Fruit fly (Drosophila melanogaster): ENCODE data around the gene Shaw.

The Shaw gene

dm6 chr2L:3765194-3765593 lies 47.2 kb downstream of the Shaw start, which contains the start of gene CG43703:
Gene CG43703 (plus strand): TSS chr2L:3765494.
- TF ChIP-seq CG14655 (GFP tag; optimal IDR thresholded peaks at IDR 0.05): no peak
- TF ChIP-seq CG34367 (tag; optimal IDR thresholded peaks at IDR 0.05): no peak
- TF ChIP-seq Ets98B (GFP tag; IDR thresholded peaks at IDR 0.05): no peak
- TF ChIP-seq Snoo (tag; optimal IDR thresholded peaks at IDR 0.05): no peak

DNA sequence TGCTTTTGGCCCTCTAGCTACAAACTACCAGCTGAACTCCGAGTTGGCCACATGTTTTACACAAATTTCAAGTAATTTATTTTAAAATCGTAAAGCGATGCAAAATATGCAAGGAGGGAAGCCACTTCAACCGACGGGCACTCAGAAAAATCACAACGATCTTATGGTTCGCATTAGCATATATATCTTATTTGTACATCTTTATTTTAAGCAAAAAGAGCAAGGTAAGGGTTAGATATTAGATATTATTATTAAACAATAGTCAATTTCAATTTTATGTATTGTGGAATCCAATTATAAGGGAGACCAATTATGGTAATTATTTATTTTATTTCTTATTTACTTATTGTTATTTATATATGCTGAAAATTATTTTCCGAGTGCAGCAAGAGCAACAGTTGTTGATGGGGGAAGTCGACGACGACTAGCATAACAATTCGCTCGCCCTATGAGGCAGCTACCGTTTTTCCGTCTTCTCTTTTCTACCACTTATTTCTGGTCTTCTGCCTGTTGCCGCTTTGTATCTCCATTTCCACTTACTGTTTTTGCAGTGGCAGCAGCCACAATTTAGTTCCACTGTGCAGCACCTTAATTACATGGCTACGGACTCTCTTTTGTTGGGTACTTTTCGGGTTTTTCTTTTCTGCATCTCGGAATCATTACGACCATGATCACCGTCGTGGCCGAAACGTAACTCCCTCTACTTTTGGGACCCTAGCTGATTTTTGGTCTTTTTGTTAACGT lies 51.9 kb downstream of the Shaw start:
- TF ChIP-seq CG15710 (tag; optimal IDR thresholded peaks at IDR 0.05): peak; percentile 80
- TF ChIP-seq CG34367 (tag; optimal IDR thresholded peaks at IDR 0.05): peak; percentile 56
- peak; percentile 57 for TF ChIP-seq Pif1B (GFP tag; optimal IDR thresholded peaks at IDR 0.05)
- TF ChIP-seq CG4496 (GFP tag; IDR thresholded peaks at IDR 0.05): no peak; the same call in 2 of the 3 replicates
- TF ChIP-seq gl (tag; optimal IDR thresholded peaks at IDR 0.05): peak; percentile 54
- peak; percentile 80 for TF ChIP-seq CG9948 (tag; optimal IDR thresholded peaks at IDR 0.05)
- peak; percentile 31; the same call in 1 of the 2 replicates for TF ChIP-seq rn (GFP tag; IDR thresholded peaks at IDR 0.05)
- TF ChIP-seq CG12605 (GFP tag; IDR thresholded peaks at IDR 0.05): peak; percentile 14; the same call in 1 of the 2 replicates
- TF ChIP-seq Ets98B (GFP tag; IDR thresholded peaks at IDR 0.05): no peak
- no peak for TF ChIP-seq CG13204 (GFP tag; optimal IDR thresholded peaks at IDR 0.05)
- peak; percentile 81 for TF ChIP-seq CG8159 (tag; optimal IDR thresholded peaks at IDR 0.05)
- TF ChIP-seq D1 (tag; optimal IDR thresholded peaks at IDR 0.05): peak; percentile 72
- TF ChIP-seq Snoo (tag; optimal IDR thresholded peaks at IDR 0.05): peak; percentile 42
- peak; percentile 70 for TF ChIP-seq CG8301 (tag; optimal IDR thresholded peaks at IDR 0.05)
- TF ChIP-seq EcR (GFP tag; optimal IDR thresholded peaks at IDR 0.05): peak; percentile 73
- no peak for TF ChIP-seq fd96Ca (GFP tag; IDR thresholded peaks at IDR 0.05)
- TF ChIP-seq Pif1A (GFP tag; optimal IDR thresholded peaks at IDR 0.05): peak; percentile 39
- no peak for TF ChIP-seq CG10348 (GFP tag; IDR thresholded peaks at IDR 0.05)
- TF ChIP-seq CG32121 (GFP tag; IDR thresholded peaks at IDR 0.05): peak; percentile 58
- peak; percentile 80 for TF ChIP-seq CG14655 (GFP tag; optimal IDR thresholded peaks at IDR 0.05)
- peak; percentile 77 for TF ChIP-seq CG17806 (tag; optimal IDR thresholded peaks at IDR 0.05)

dm6 chr2L:3771109-3772067 lies 53.4 kb downstream of the Shaw start, which contains the start of gene bowl:
Gene bowl (plus strand): TSS chr2L:3771700.
- TF ChIP-seq CG8159 (tag; optimal IDR thresholded peaks at IDR 0.05) (peak; percentile 96), CG34367 (tag; optimal IDR thresholded peaks at IDR 0.05) (peak; percentile 92), CG8301 (tag; optimal IDR thresholded peaks at IDR 0.05) (peak; percentile 95), CG9948 (tag; optimal IDR thresholded peaks at IDR 0.05) (peak; percentile 97), Ets98B (GFP tag; IDR thresholded peaks at IDR 0.05) (peak; percentile 98), fd96Ca (GFP tag; IDR thresholded peaks at IDR 0.05) (peak; percentile 88), Pif1A (GFP tag; optimal IDR thresholded peaks at IDR 0.05) (peak; percentile 96), gl (tag; optimal IDR thresholded peaks at IDR 0.05) (peak; percentile 88), CG14655 (GFP tag; optimal IDR thresholded peaks at IDR 0.05) (peak; percentile 96), Snoo (tag; optimal IDR thresholded peaks at IDR 0.05) (peak; percentile 95), rn (GFP tag; IDR thresholded peaks at IDR 0.05) (peak; percentile 96), CG10348 (GFP tag; IDR thresholded peaks at IDR 0.05) (peak; percentile 88), CG13204 (GFP tag; optimal IDR thresholded peaks at IDR 0.05) (peak; percentile 94), CG17806 (tag; optimal IDR thresholded peaks at IDR 0.05) (peak; percentile 94), CG4496 (GFP tag; IDR thresholded peaks at IDR 0.05) (peak; percentile 98), Pif1B (GFP tag; optimal IDR thresholded peaks at IDR 0.05) (peak; percentile 94), D1 (tag; optimal IDR thresholded peaks at IDR 0.05) (peak; percentile 93), CG15710 (tag; optimal IDR thresholded peaks at IDR 0.05) (peak; percentile 99), CG32121 (GFP tag; IDR thresholded peaks at IDR 0.05) (peak; percentile 98), EcR (GFP tag; optimal IDR thresholded peaks at IDR 0.05) (peak; percentile 73), CG12605 (GFP tag; IDR thresholded peaks at IDR 0.05) (peak; percentile 98)

DNA sequence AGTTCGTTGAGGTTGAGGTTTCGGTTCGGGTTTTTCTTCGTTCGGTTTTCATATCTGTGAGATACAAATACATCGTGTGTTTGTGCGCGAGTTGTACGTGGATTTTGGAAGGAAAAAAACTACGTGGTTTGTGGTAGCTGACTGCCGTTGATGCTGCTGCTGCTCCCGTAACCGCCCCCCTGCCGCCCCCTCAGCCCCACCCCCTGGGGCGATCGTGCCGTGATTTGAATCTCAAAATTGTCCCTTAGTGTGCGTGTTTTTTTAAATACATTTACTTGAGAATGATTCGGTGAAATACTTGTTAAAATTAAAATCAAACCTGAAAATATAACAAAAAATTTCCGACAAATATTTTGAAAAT lies 54.1 kb downstream of the Shaw start:
- 0 out of 3 replicates have a peak, but pooled peaks have one; percentile 12 for TF ChIP-seq fd96Ca (GFP tag; IDR thresholded peaks at IDR 0.05)
- no peak for TF ChIP-seq CG9948 (tag; optimal IDR thresholded peaks at IDR 0.05)
- TF ChIP-seq CG4496 (GFP tag; IDR thresholded peaks at IDR 0.05): peak; percentile 21; the same call in 1 of the 3 replicates
- no peak for TF ChIP-seq D1 (tag; optimal IDR thresholded peaks at IDR 0.05)
- TF ChIP-seq gl (tag; optimal IDR thresholded peaks at IDR 0.05): no peak

DNA sequence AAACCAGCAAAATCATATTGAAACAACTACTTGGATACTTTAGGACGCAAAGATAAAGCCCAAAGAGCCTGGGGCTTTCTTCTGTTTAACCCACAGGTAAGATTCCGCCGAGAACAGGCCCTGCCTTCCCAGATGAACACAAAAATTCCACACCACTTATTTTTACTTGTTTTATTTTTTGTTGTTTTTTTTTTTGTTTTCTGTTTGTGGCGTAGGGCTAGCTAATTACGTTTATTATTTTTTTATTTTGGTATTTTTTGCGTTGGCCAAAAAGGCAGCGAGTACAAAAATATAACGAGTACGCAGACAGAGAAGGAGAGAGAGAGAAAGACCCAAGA lies 54.6 kb downstream of the Shaw start:
- TF ChIP-seq Ets98B (GFP tag; IDR thresholded peaks at IDR 0.05) (no peak), CG17806 (tag; optimal IDR thresholded peaks at IDR 0.05) (no peak), Pif1A (GFP tag; optimal IDR thresholded peaks at IDR 0.05) (peak; percentile 9), CG9948 (tag; optimal IDR thresholded peaks at IDR 0.05) (no peak), Snoo (tag; optimal IDR thresholded peaks at IDR 0.05) (no peak), CG12605 (GFP tag; IDR thresholded peaks at IDR 0.05) (0 out of 2 replicates have a peak, but pooled peaks have one; percentile 13)
